Worm (Caenorhabditis elegans) whole organism, midembryonic: ENCODE data around the gene C32D5.12.

Source experiments
- T22C8.4 ChIP-seq: fragments of 200-800 bp; sonication (Bioruptor generic); IDR thresholded peaks from 2 replicates; pipeline ENCODE4 v1.3.6; 2022; ENCODE audit warnings: missing genetic modification characterization, missing compliant biosample characterization
- flt-1 ChIP-seq: fragments of 200-800 bp; sonication (Bioruptor generic); IDR thresholded peaks from 2 replicates; pipeline ENCODE4 v1.3.6; 2022; ENCODE audit warnings: missing genetic modification characterization, missing compliant biosample characterization
- med-1 ChIP-seq: sonication (generic microtip); optimal IDR thresholded peaks from 2 replicates; lab custom pipeline; 2017; ENCODE audit warnings: missing genetic modification characterization, mild to moderate bottlenecking, missing compliant biosample characterization, antibody characterized with exemption, missing genetic modification reagents; ENCODE audit not compliant: insufficient read depth
- ref-1 ChIP-seq: fragments of 200-800 bp; sonication (Bioruptor generic); conservative IDR thresholded peaks from 2 replicates; pipeline ENCODE4 v1.3.6; 2022; ENCODE audit warnings: missing genetic modification reagents, missing genetic modification characterization, missing compliant biosample characterization
- ztf-23 ChIP-seq: fragments of 200-800 bp; sonication (Bioruptor generic); IDR thresholded peaks from 2 replicates; pipeline ENCODE4 v1.3.6; 2022; ENCODE audit warnings: missing genetic modification reagents, missing genetic modification characterization, missing compliant biosample characterization
- ztf-29 ChIP-seq: fragments of 200-800 bp; sonication (Bioruptor generic); IDR thresholded peaks from 2 replicates; pipeline ENCODE4 v1.3.6; 2022; ENCODE audit warnings: missing genetic modification reagents, missing genetic modification characterization, missing compliant biosample characterization

DNA sequence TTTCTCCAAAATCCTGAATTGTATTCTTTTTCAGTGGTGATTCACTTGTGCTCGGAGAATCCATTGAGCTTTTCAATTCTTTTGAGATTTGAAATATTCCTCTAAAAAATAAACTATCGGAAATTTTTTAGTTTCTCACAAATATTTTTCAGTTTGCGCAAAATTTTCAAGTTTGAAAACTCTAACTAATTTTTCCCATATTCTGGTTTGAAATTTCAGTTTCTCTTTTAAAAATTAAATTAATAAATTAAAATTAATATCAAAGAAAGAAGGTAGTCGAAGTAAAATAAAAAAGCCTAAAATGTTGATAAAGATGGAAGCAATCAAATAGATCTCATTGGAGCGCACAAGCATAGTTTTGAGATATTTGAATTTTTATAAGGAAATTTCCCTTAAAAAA is 6.9 kb downstream of the C32D5.12 start, which contains the start of gene C32D5.10:
- TF ChIP-seq T22C8.4 (GFP tag; lab: Robert Waterston, UW) (no peak), ztf-23 (no peak), med-1 (GFP tag; lab: Kevin White, UChicago) (no peak), ztf-29 (GFP tag; lab: Robert Waterston, UW) (no peak), ref-1 (no peak), flt-1 (GFP tag; lab: Robert Waterston, UW) (no peak)
